Worm (Caenorhabditis elegans) whole organism, L3 larva: Measurements from ENCODE around the gene Y54F10BM.13.

Experiments
- ZK546.5 ChIP-seq: sonication (generic microtip); optimal IDR thresholded peaks from 2 replicates; lab custom pipeline; 2017; ENCODE audit warnings: missing biosample characterization, missing genetic modification characterization
- ceh-28 ChIP-seq: fragments of 150-350 bp; optimal IDR thresholded peaks from 2 replicates; lab custom pipeline; 2014; ENCODE audit warnings: missing biosample characterization, missing genetic modification reagents, missing genetic modification characterization
- ceh-82 ChIP-seq: fragments of 150-350 bp; optimal IDR thresholded peaks from 2 replicates; lab custom pipeline; 2014; ENCODE audit warnings: missing biosample characterization, missing genetic modification characterization
- ceh-9 ChIP-seq: sonication (generic microtip); optimal IDR thresholded peaks from 2 replicates; lab custom pipeline; 2018; ENCODE audit warnings: missing biosample characterization, missing genetic modification characterization
- daf-12 ChIP-seq: fragments of 150-350 bp; optimal IDR thresholded peaks from 2 replicates; lab custom pipeline; 2014; ENCODE audit warnings: missing biosample characterization, missing genetic modification reagents, missing genetic modification characterization
- egl-27 ChIP-seq: sonication (generic microtip); optimal IDR thresholded peaks from 4 replicates; lab custom pipeline; 2017; ENCODE audit warnings: missing biosample characterization, missing genetic modification reagents, missing genetic modification characterization
- elt-2 ChIP-seq: sonication (generic microtip); optimal IDR thresholded peaks from 2 replicates; lab custom pipeline; 2016; ENCODE audit warnings: missing genetic modification reagents, mild to moderate bottlenecking, missing genetic modification characterization, missing compliant biosample characterization
- elt-3 ChIP-seq, 3 experiments: fragments of 150-350 bp in 1 of 3; sonication (generic microtip) in 2 of 3; optimal IDR thresholded peaks; 2 replicates in 2 of 3; 4 replicates in 1 of 3; lab custom pipeline; 2014 to 2017; ENCODE audit warnings: missing biosample characterization in 3 of 3, missing genetic modification characterization in 3 of 3
- eor-1 ChIP-seq, 2 experiments: fragments of 150-350 bp; optimal IDR thresholded peaks; 2 replicates each; lab custom pipeline; 2014 to 2018; ENCODE audit warnings: missing biosample characterization in 2 of 2, missing genetic modification characterization in 2 of 2
- fkh-10 ChIP-seq: sonication (generic microtip); optimal IDR thresholded peaks from 2 replicates; lab custom pipeline; 2017; ENCODE audit warnings: missing biosample characterization, missing genetic modification reagents, missing genetic modification characterization
- hmg-11 ChIP-seq: sonication (generic microtip); optimal IDR thresholded peaks from 2 replicates; lab custom pipeline; 2016; ENCODE audit warnings: missing genetic modification characterization, missing compliant biosample characterization
- jun-1 ChIP-seq: fragments of 150-350 bp; optimal IDR thresholded peaks from 2 replicates; lab custom pipeline; 2014; ENCODE audit warnings: missing biosample characterization, missing genetic modification reagents, missing genetic modification characterization
- lin-15B ChIP-seq: fragments of 150-350 bp; optimal IDR thresholded peaks from 2 replicates; lab custom pipeline; 2014; ENCODE audit warnings: missing biosample characterization, missing genetic modification characterization
- mdl-1 ChIP-seq: fragments of 150-350 bp; optimal IDR thresholded peaks from 2 replicates; lab custom pipeline; 2014; ENCODE audit warnings: missing biosample characterization, missing genetic modification characterization
- mml-1 ChIP-seq: fragments of 150-350 bp; sonication (generic microtip); optimal IDR thresholded peaks from 3 replicates; lab custom pipeline; 2014; ENCODE audit warnings: missing biosample characterization, missing genetic modification characterization
- nfya-1 ChIP-seq: sonication (generic microtip); optimal IDR thresholded peaks from 2 replicates; lab custom pipeline; 2017; ENCODE audit warnings: missing genetic modification characterization, mild to moderate bottlenecking, missing compliant biosample characterization, antibody characterized with exemption, moderate library complexity; ENCODE audit not compliant: insufficient read depth
- nhr-11 ChIP-seq: fragments of 150-350 bp; optimal IDR thresholded peaks from 2 replicates; lab custom pipeline; 2014; ENCODE audit warnings: missing biosample characterization, missing genetic modification characterization
- nhr-12 ChIP-seq: fragments of 150-350 bp; optimal IDR thresholded peaks from 2 replicates; lab custom pipeline; 2014; ENCODE audit warnings: missing biosample characterization, missing genetic modification characterization
- nhr-23 ChIP-seq: fragments of 150-350 bp; optimal IDR thresholded peaks from 2 replicates; lab custom pipeline; 2014; ENCODE audit warnings: missing biosample characterization, missing genetic modification reagents, missing genetic modification characterization
- nhr-237 ChIP-seq: fragments of 150-350 bp; optimal IDR thresholded peaks from 2 replicates; lab custom pipeline; 2014; ENCODE audit warnings: missing biosample characterization, missing genetic modification characterization
- nhr-25 ChIP-seq: sonication (generic microtip); optimal IDR thresholded peaks from 2 replicates; lab custom pipeline; 2017; ENCODE audit warnings: missing biosample characterization, missing genetic modification characterization
- nhr-28 ChIP-seq: fragments of 150-350 bp; optimal IDR thresholded peaks from 2 replicates; lab custom pipeline; 2014; ENCODE audit warnings: missing biosample characterization, missing genetic modification characterization
- nhr-43 ChIP-seq: sonication (generic microtip); optimal IDR thresholded peaks from 2 replicates; lab custom pipeline; 2016; ENCODE audit warnings: mild to moderate bottlenecking, missing genetic modification characterization, missing compliant biosample characterization; ENCODE audit not compliant: poor library complexity, severe bottlenecking
- nhr-67 ChIP-seq: fragments of 150-350 bp; optimal IDR thresholded peaks from 2 replicates; lab custom pipeline; 2014; ENCODE audit warnings: missing biosample characterization, missing genetic modification characterization
- nhr-77 ChIP-seq: fragments of 150-350 bp; optimal IDR thresholded peaks from 2 replicates; lab custom pipeline; 2014; ENCODE audit warnings: missing biosample characterization, missing genetic modification characterization
- sea-2 ChIP-seq: fragments of 150-350 bp; sonication (generic microtip); optimal IDR thresholded peaks from 4 replicates; lab custom pipeline; 2014; ENCODE audit warnings: missing biosample characterization, missing genetic modification reagents, missing genetic modification characterization
- skn-1 ChIP-seq: fragments of 150-350 bp; optimal IDR thresholded peaks from 2 replicates; lab custom pipeline; 2014; ENCODE audit warnings: missing biosample characterization, missing genetic modification characterization
- snpc-4 ChIP-seq: fragments of 150-350 bp; optimal IDR thresholded peaks from 2 replicates; lab custom pipeline; 2014; ENCODE audit warnings: missing biosample characterization, missing genetic modification characterization
- tbx-2 ChIP-seq: sonication (generic microtip); optimal IDR thresholded peaks from 2 replicates; lab custom pipeline; 2016; ENCODE audit warnings: mild to moderate bottlenecking, missing genetic modification characterization, missing compliant biosample characterization
- unc-39 ChIP-seq: sonication (generic microtip); optimal IDR thresholded peaks from 4 replicates; lab custom pipeline; 2017; ENCODE audit warnings: missing biosample characterization, missing genetic modification characterization
- unc-62 ChIP-seq: fragments of 150-350 bp; sonication (generic microtip); optimal IDR thresholded peaks from 4 replicates; lab custom pipeline; 2014; ENCODE audit warnings: missing biosample characterization, missing genetic modification reagents, missing genetic modification characterization

Y54F10BM.13 gene

ce11 chrIII:2368424-2368823 is 37.5 kb upstream of the Y54F10BM.13 start, which contains the start of gene H04J21.4:
Gene H04J21.4, minus strand, starts transcription at chrIII:2368524.
- TF ChIP-seq nhr-43 (tag; lab: Kevin White, UChicago) (no peak), fkh-10 (GFP tag; lab: Kevin White, UChicago) (no peak), jun-1 (tag; lab: Kevin White, UChicago) (no peak), nhr-67 (tag; lab: Kevin White, UChicago) (no peak), nhr-25 (tag; lab: Kevin White, UChicago) (no peak), nfya-1 (tag; lab: Kevin White, UChicago) (no peak), nhr-23 (no peak)

DNA sequence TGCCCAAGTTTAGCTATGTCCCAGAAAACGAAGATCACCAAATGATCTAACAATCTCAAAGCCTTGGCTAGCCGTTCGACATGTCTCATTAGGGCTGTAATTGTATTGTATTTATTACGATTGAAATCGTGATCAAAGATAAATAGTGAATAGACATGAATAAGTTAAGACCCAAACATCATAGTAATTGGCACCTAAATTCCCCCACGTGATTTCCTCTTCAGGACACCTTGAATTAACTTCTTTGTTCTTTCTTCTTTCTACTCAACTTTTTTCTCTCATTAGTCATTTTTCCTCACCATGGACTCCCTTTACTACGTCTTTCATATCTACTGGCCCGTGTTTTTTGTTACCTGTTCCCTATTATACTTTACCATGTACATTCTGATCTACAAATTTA is 31.8 kb upstream of the Y54F10BM.13 start, which contains the start of gene srd-69:
srd-69 (plus strand) TSS at position 301 of the 400 bp plus-strand sequence.
- TF ChIP-seq mml-1 (no peak), snpc-4 (tag; lab: Kevin White, UChicago) (no peak)

ce11 chrIII:2349956-2350355 is 19.1 kb upstream of the Y54F10BM.13 start:
- TF ChIP-seq nhr-28 (no peak), lin-15B (tag; lab: Kevin White, UChicago) (no peak), nhr-43 (tag; lab: Kevin White, UChicago) (no peak)

DNA sequence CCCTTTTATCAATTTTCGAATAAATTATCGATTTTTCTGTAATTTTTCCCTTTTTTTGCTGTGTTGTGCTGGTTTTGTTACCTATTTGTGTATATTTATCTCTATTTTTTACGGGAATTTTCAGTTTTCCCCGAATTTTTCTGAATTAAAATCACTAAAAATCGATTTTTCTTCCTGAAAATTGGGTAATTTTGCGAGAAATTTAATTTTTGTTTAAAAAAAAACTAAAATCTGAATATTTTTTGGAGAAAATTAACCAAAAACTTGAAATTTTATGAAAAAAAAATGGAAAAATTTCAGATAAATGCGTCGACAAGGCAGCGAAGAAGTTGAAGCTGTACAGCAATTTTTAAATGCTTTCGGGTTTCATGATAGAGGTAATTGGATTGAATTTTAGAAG is 16.4 kb upstream of the Y54F10BM.13 start, which contains the start of gene gip-1:
gip-1 (plus strand) TSS at position 301 of the 400 bp plus-strand sequence.
- no peak for TF ChIP-seq nhr-43 (tag; lab: Kevin White, UChicago)
- no peak for TF ChIP-seq hmg-11
- no peak for TF ChIP-seq unc-39
- no peak for TF ChIP-seq unc-62
- no peak for TF ChIP-seq nhr-237 (tag; lab: Kevin White, UChicago)
- no peak for TF ChIP-seq skn-1 (tag; lab: Kevin White, UChicago)
- no peak for TF ChIP-seq nfya-1 (tag; lab: Kevin White, UChicago)
- TF ChIP-seq daf-12, result no peak
- TF ChIP-seq elt-3 (tag; optimal IDR thresholded peaks at IDR 0.05; lab: Kevin White, UChicago), result no peak
- TF ChIP-seq eor-1 (tag; optimal IDR thresholded peaks at IDR 0.05; lab: Kevin White, UChicago), result no peak
- TF ChIP-seq, all 47 proteins: peak for 0

ce11 chrIII:2343273-2343672 is 12.4 kb upstream of the Y54F10BM.13 start, which contains the start of gene phf-5:
Gene phf-5, plus strand, starts transcription at chrIII:2343573.
- no peak for TF ChIP-seq ceh-9 (tag; lab: Kevin White, UChicago)
- TF ChIP-seq nhr-25 (tag; lab: Kevin White, UChicago), result no peak
- TF ChIP-seq eor-1 (tag; optimal IDR thresholded peaks at IDR 0.05; lab: Kevin White, UChicago), result no peak
- no peak for TF ChIP-seq ZK546.5 (tag; lab: Kevin White, UChicago)
- no peak for TF ChIP-seq ceh-82
- TF ChIP-seq nhr-12 (tag; lab: Kevin White, UChicago), result no peak
- TF ChIP-seq egl-27, result no peak
- no peak for TF ChIP-seq nhr-11
- no peak for TF ChIP-seq mdl-1 (tag; lab: Kevin White, UChicago)
- no peak for TF ChIP-seq hmg-11
- no peak for TF ChIP-seq ceh-28 (tag; lab: Kevin White, UChicago)
- TF ChIP-seq, all 47 proteins: peak for 0

DNA sequence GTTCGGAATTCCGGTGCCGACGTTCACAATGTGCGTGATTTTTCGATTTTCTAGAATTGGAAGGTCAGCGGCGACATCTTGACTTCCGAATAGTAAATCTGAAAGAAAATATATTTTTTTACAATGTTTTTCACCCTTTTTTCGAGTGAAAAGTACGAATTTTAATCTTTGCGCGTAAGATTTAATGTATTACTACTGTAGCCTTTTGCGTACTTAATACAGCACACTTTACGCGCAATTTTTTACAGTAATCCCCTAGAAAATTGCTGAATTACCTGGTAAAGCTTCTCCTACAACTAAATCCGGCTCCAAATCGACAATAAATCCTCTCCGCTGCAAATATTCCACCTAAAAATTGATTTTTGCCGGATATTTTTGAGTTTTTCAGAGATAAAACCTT is 494 bp downstream of the Y54F10BM.13 start:
- TF ChIP-seq nhr-77 (tag; lab: Kevin White, UChicago), result no peak
- TF ChIP-seq mml-1, result no peak
- TF ChIP-seq nfya-1 (tag; lab: Kevin White, UChicago), result no peak
- no peak for TF ChIP-seq elt-2 (tag; lab: Kevin White, UChicago)
- TF ChIP-seq tbx-2 (tag; lab: Kevin White, UChicago), result no peak
- TF ChIP-seq unc-39, result no peak
- TF ChIP-seq sea-2 (GFP tag; lab: Kevin White, UChicago), result no peak
- TF ChIP-seq, all 47 proteins: peak for 0
